Worm (Caenorhabditis elegans) whole organism, young adult: ENCODE results near the gene arv-1.

Source experiments
- B0019.2 ChIP-seq: fragments of 200-800 bp; sonication (Bioruptor generic); conservative IDR thresholded peaks from 2 replicates; pipeline ENCODE4 v1.3.6; 2022; ENCODE audit warnings: missing genetic modification reagents, missing genetic modification characterization, missing compliant biosample characterization
- D2030.7 ChIP-seq: fragments of 200-800 bp; sonication (Bioruptor generic); IDR thresholded peaks from 2 replicates; pipeline ENCODE4 v1.3.6; 2022; ENCODE audit warnings: missing genetic modification reagents, missing genetic modification characterization, missing compliant biosample characterization
- F23B12.7 ChIP-seq: sonication (generic microtip); optimal IDR thresholded peaks from 2 replicates; lab custom pipeline; 2017; ENCODE audit warnings: missing genetic modification characterization, mild to moderate bottlenecking, missing compliant biosample characterization, antibody characterized with exemption, moderate library complexity; ENCODE audit not compliant: insufficient read depth
- F37B4.10 ChIP-seq: fragments of 200-800 bp; sonication (Bioruptor generic); IDR thresholded peaks from 2 replicates; pipeline ENCODE4 v1.3.6; 2022; ENCODE audit warnings: missing genetic modification characterization, missing compliant biosample characterization
- F57A8.1 ChIP-seq: fragments of 200-800 bp; sonication (Bioruptor generic); optimal IDR thresholded peaks from 2 replicates; lab custom pipeline; 2018; ENCODE audit warnings: mild to moderate bottlenecking, missing genetic modification characterization, moderate library complexity, missing compliant biosample characterization
- K11D2.4 ChIP-seq: fragments of 200-800 bp; sonication (Bioruptor generic); IDR thresholded peaks from 2 replicates; pipeline ENCODE4 v1.3.6; 2022; ENCODE audit warnings: missing genetic modification reagents, missing genetic modification characterization, missing compliant biosample characterization
- T26A5.8 ChIP-seq: sonication (generic microtip); optimal IDR thresholded peaks from 2 replicates; lab custom pipeline; 2016; ENCODE audit warnings: missing genetic modification characterization, missing compliant biosample characterization
- Y53F4B.3 ChIP-seq: fragments of 200-800 bp; sonication (Bioruptor generic); IDR thresholded peaks from 2 replicates; pipeline ENCODE4 v1.3.6; 2022; ENCODE audit warnings: missing genetic modification reagents, missing genetic modification characterization, missing compliant biosample characterization
- Y67H2A.10 ChIP-seq: fragments of 200-800 bp; sonication (Bioruptor generic); conservative IDR thresholded peaks from 2 replicates; pipeline ENCODE4 v1.3.6; 2022; ENCODE audit warnings: missing genetic modification reagents, missing genetic modification characterization, missing compliant biosample characterization
- Y79H2A.3 ChIP-seq: fragments of 200-800 bp; sonication (Bioruptor generic); conservative IDR thresholded peaks from 2 replicates; pipeline ENCODE4 v1.3.6; 2022; ENCODE audit warnings: missing genetic modification reagents, missing genetic modification characterization, missing compliant biosample characterization
- Y95B8A.8 ChIP-seq: fragments of 200-800 bp; sonication (Bioruptor generic); IDR thresholded peaks from 2 replicates; pipeline ENCODE4 v1.3.6; 2022; ENCODE audit warnings: missing genetic modification reagents, missing genetic modification characterization, missing compliant biosample characterization
- aptf-2 ChIP-seq: fragments of 200-800 bp; sonication (Bioruptor generic); conservative IDR thresholded peaks from 2 replicates; pipeline ENCODE4 v1.3.6; 2022; ENCODE audit warnings: missing genetic modification reagents, missing genetic modification characterization, missing compliant biosample characterization
- aptf-3 ChIP-seq: fragments of 200-800 bp; sonication (Bioruptor generic); IDR thresholded peaks from 2 replicates; pipeline ENCODE4 v1.3.6; 2022; ENCODE audit warnings: missing genetic modification characterization, missing compliant biosample characterization
- attf-3 ChIP-seq: fragments of 200-800 bp; sonication (Bioruptor generic); conservative IDR thresholded peaks from 2 replicates; pipeline ENCODE4 v1.3.6; 2022; ENCODE audit warnings: missing genetic modification reagents, missing genetic modification characterization, missing compliant biosample characterization
- attf-5 ChIP-seq: fragments of 200-800 bp; sonication (Bioruptor generic); optimal IDR thresholded peaks from 2 replicates; lab custom pipeline; 2018; ENCODE audit warnings: mild to moderate bottlenecking, missing genetic modification characterization, missing compliant biosample characterization
- ccch-3 ChIP-seq: fragments of 200-800 bp; sonication (Bioruptor generic); optimal IDR thresholded peaks from 2 replicates; lab custom pipeline; 2018; ENCODE audit warnings: mild to moderate bottlenecking, missing genetic modification characterization, missing compliant biosample characterization
- cebp-1 ChIP-seq, 2 experiments: fragments of 200-800 bp in 1 of 2; sonication (Bioruptor generic) in 1 of 2; sonication (generic microtip) in 1 of 2; IDR thresholded peaks in 1 of 2; optimal IDR thresholded peaks in 1 of 2; 2 replicates each; pipeline versions ENCODE4 v1.3.6 to Lab custom; 2017 to 2022; ENCODE audit warnings: missing compliant biosample characterization in 2 of 2, missing genetic modification characterization in 2 of 2, mild to moderate bottlenecking in 1 of 2, missing genetic modification reagents in 1 of 2, moderate library complexity in 1 of 2
- cebp-2 ChIP-seq: fragments of 200-800 bp; sonication (Bioruptor generic); IDR thresholded peaks from 2 replicates; pipeline ENCODE4 v1.3.6; 2022; ENCODE audit warnings: missing genetic modification characterization, missing compliant biosample characterization
- ceh-27 ChIP-seq: fragments of 200-800 bp; sonication (Bioruptor generic); optimal IDR thresholded peaks from 2 replicates; lab custom pipeline; 2018; ENCODE audit warnings: mild to moderate bottlenecking, missing genetic modification characterization, moderate library complexity, missing compliant biosample characterization
- ceh-58 ChIP-seq: fragments of 200-800 bp; sonication (Bioruptor generic); IDR thresholded peaks from 2 replicates; pipeline ENCODE4 v1.3.6; 2022; ENCODE audit warnings: missing genetic modification characterization, missing compliant biosample characterization
- ceh-91 ChIP-seq: fragments of 200-800 bp; sonication (Bioruptor generic); IDR thresholded peaks from 2 replicates; pipeline ENCODE4 v1.3.6; 2022; ENCODE audit warnings: missing genetic modification reagents, missing genetic modification characterization, missing compliant biosample characterization
- chd-7 ChIP-seq: sonication (generic microtip); optimal IDR thresholded peaks from 2 replicates; lab custom pipeline; 2016; ENCODE audit warnings: mild to moderate bottlenecking, missing genetic modification characterization, moderate library complexity, missing compliant biosample characterization
- dox-1 ChIP-seq: fragments of 200-800 bp; sonication (Bioruptor generic); IDR thresholded peaks from 2 replicates; pipeline ENCODE4 v1.3.6; 2022; ENCODE audit warnings: missing genetic modification reagents, missing genetic modification characterization, missing compliant biosample characterization
- dpl-1 ChIP-seq: fragments of 150-350 bp; optimal IDR thresholded peaks from 2 replicates; lab custom pipeline; 2014; ENCODE audit warnings: missing biosample characterization, missing genetic modification reagents, missing genetic modification characterization
- egrh-3 ChIP-seq: fragments of 200-800 bp; sonication (Bioruptor generic); IDR thresholded peaks from 2 replicates; pipeline ENCODE4 v1.3.6; 2022; ENCODE audit warnings: missing genetic modification reagents, missing genetic modification characterization, missing compliant biosample characterization
- hmg-1.2 ChIP-seq: fragments of 200-800 bp; sonication (Bioruptor generic); IDR thresholded peaks from 2 replicates; pipeline ENCODE4 v1.3.6; 2022; ENCODE audit warnings: missing genetic modification reagents, missing genetic modification characterization, missing compliant biosample characterization
- hsf-1 ChIP-seq: fragments of 200-800 bp; sonication (Bioruptor generic); IDR thresholded peaks from 2 replicates; pipeline ENCODE4 v1.3.6; 2022; ENCODE audit warnings: missing genetic modification reagents, missing genetic modification characterization, missing compliant biosample characterization
- let-607 ChIP-seq, 2 experiments: fragments of 200-800 bp in 1 of 2; sonication (Bioruptor generic) in 1 of 2; sonication (generic microtip) in 1 of 2; optimal IDR thresholded peaks; 2 replicates each; lab custom pipeline; 2016 to 2018; ENCODE audit warnings: mild to moderate bottlenecking in 2 of 2, missing compliant biosample characterization in 2 of 2, missing genetic modification characterization in 2 of 2, moderate library complexity in 2 of 2, missing genotype in 1 of 2
- lsy-27 ChIP-seq: sonication (generic microtip); optimal IDR thresholded peaks from 2 replicates; lab custom pipeline; 2017; ENCODE audit warnings: missing genetic modification characterization, mild to moderate bottlenecking, missing compliant biosample characterization, antibody characterized with exemption, missing genotype, borderline replicate concordance; ENCODE audit not compliant: insufficient read depth
- madf-10 ChIP-seq: sonication (generic microtip); optimal IDR thresholded peaks from 2 replicates; lab custom pipeline; 2016; ENCODE audit warnings: mild to moderate bottlenecking, missing genetic modification characterization, missing compliant biosample characterization
- madf-6 ChIP-seq: fragments of 200-800 bp; sonication (Bioruptor generic); IDR thresholded peaks from 2 replicates; pipeline ENCODE4 v1.3.6; 2022; ENCODE audit warnings: missing genetic modification reagents, missing genetic modification characterization, missing compliant biosample characterization
- mel-28 ChIP-seq: sonication (generic microtip); optimal IDR thresholded peaks from 2 replicates; lab custom pipeline; 2016; ENCODE audit warnings: borderline replicate concordance, mild to moderate bottlenecking, missing genetic modification characterization, missing compliant biosample characterization
- nfya-1 ChIP-seq: sonication (generic microtip); optimal IDR thresholded peaks from 2 replicates; lab custom pipeline; 2017; ENCODE audit warnings: antibody characterized with exemption, missing compliant biosample characterization, missing genetic modification characterization, borderline replicate concordance; ENCODE audit not compliant: insufficient read depth
- nhr-120 ChIP-seq: fragments of 200-800 bp; sonication (Bioruptor generic); IDR thresholded peaks from 2 replicates; pipeline ENCODE4 v1.3.6; 2022; ENCODE audit warnings: missing genetic modification characterization, missing compliant biosample characterization
- nhr-80 ChIP-seq: sonication (generic microtip); optimal IDR thresholded peaks from 2 replicates; lab custom pipeline; 2016; ENCODE audit warnings: missing genetic modification characterization, missing compliant biosample characterization
- repo-1 ChIP-seq: sonication (generic microtip); optimal IDR thresholded peaks from 2 replicates; lab custom pipeline; 2017; ENCODE audit warnings: mild to moderate bottlenecking, missing genetic modification characterization, missing compliant biosample characterization
- rpc-1 ChIP-seq, 2 experiments: fragments of 150-350 bp in 1 of 2; sonication (generic microtip) in 1 of 2; optimal IDR thresholded peaks; 2 replicates each; lab custom pipeline; 2014 to 2018; ENCODE audit warnings: missing biosample characterization in 1 of 2, missing genetic modification characterization in 1 of 2, missing genetic modification reagents in 1 of 2, missing genotype in 1 of 2
- snpc-4 ChIP-seq, 5 experiments: fragments of 150-350 bp in 1 of 5; sonication (generic microtip) in 4 of 5; optimal IDR thresholded peaks; 2 replicates each; lab custom pipeline; 2014 to 2018; ENCODE audit warnings: missing genetic modification characterization in 5 of 5, missing biosample characterization in 3 of 5, antibody characterized with exemption in 2 of 5, mild to moderate bottlenecking in 2 of 5, missing compliant biosample characterization in 2 of 5, missing genotype in 2 of 5, moderate library complexity in 2 of 5, missing genetic modification reagents in 1 of 5
- unc-62 ChIP-seq: fragments of 150-350 bp; optimal IDR thresholded peaks from 2 replicates; lab custom pipeline; 2014; ENCODE audit warnings: missing biosample characterization, missing genetic modification reagents, missing genetic modification characterization
- xnd-1 ChIP-seq: sonication (generic microtip); optimal IDR thresholded peaks from 2 replicates; lab custom pipeline; 2016; ENCODE audit warnings: missing genotype, missing genetic modification reagents, missing genetic modification characterization, missing compliant biosample characterization
- zfh-2 ChIP-seq: fragments of 200-800 bp; sonication (Bioruptor generic); conservative IDR thresholded peaks from 2 replicates; pipeline ENCODE4 v1.3.6; 2022; ENCODE audit warnings: missing genetic modification reagents, missing genetic modification characterization, missing compliant biosample characterization
- ztf-22 ChIP-seq: fragments of 200-800 bp; sonication (Bioruptor generic); optimal IDR thresholded peaks from 2 replicates; lab custom pipeline; 2018; ENCODE audit warnings: mild to moderate bottlenecking, missing genetic modification characterization, moderate library complexity, missing compliant biosample characterization
- ztf-26 ChIP-seq: sonication (generic microtip); optimal IDR thresholded peaks from 2 replicates; lab custom pipeline; 2017; ENCODE audit warnings: missing genetic modification characterization, missing compliant biosample characterization
- ztf-28 ChIP-seq: fragments of 200-800 bp; sonication (Bioruptor generic); IDR thresholded peaks from 2 replicates; pipeline ENCODE4 v1.3.6; 2022; ENCODE audit warnings: missing genetic modification reagents, missing genetic modification characterization, missing compliant biosample characterization
- ztf-6 ChIP-seq: fragments of 200-800 bp; sonication (Bioruptor generic); IDR thresholded peaks from 2 replicates; pipeline ENCODE4 v1.3.6; 2022; ENCODE audit warnings: missing genetic modification reagents, missing genetic modification characterization, missing compliant biosample characterization

The arv-1 gene

ce11 chrII:10170837-10171318, 29.7 kb downstream of the arv-1 start, which contains the start of gene gpd-4 (continued):
- TF ChIP-seq Y79H2A.3 (GFP tag; lab: Robert Waterston, UW) (no peak), let-607 (tag; optimal IDR thresholded peaks at IDR 0.05; lab: Kevin White, UChicago) (no peak), ceh-91 (peak; percentile 82), aptf-2 (GFP tag; lab: Robert Waterston, UW) (no peak), ccch-3 (GFP tag; lab: Kevin White, UChicago) (no peak), Y53F4B.3 (GFP tag; lab: Robert Waterston, UW) (no peak), nfya-1 (no peak), ztf-22 (GFP tag; lab: Kevin White, UChicago) (no peak), F23B12.7 (tag; lab: Kevin White, UChicago) (no peak), D2030.7 (GFP tag; lab: Robert Waterston, UW) (0 out of 2 replicates have a peak, but pooled peaks have one; percentile 40), ztf-6 (GFP tag; lab: Robert Waterston, UW) (no peak), xnd-1 (peak; percentile 47), cebp-2 (GFP tag; lab: Robert Waterston, UW) (no peak), lsy-27 (no peak), B0019.2 (GFP tag; lab: Robert Waterston, UW) (no peak), F37B4.10 (no peak), Y67H2A.10 (GFP tag; lab: Robert Waterston, UW) (no peak), rpc-1 (optimal IDR thresholded peaks at IDR 0.05; lab: Kevin White, UChicago) (no peak), rpc-1 (tag; optimal IDR thresholded peaks at IDR 0.05; lab: Kevin White, UChicago) (no peak), snpc-4 (GFP tag; optimal IDR thresholded peaks at IDR 0.05; lab: Kevin White, UChicago) (no peak), snpc-4 (tag; optimal IDR thresholded peaks at IDR 0.05; lab: Kevin White, UChicago) (peak in 1 of 4 experiments; percentile 30), F57A8.1 (GFP tag; lab: Kevin White, UChicago) (no peak), T26A5.8 (tag; lab: Kevin White, UChicago) (no peak), repo-1 (no peak), aptf-3 (no peak), nhr-80 (tag; lab: Kevin White, UChicago) (no peak), madf-6 (GFP tag; lab: Robert Waterston, UW) (peak; percentile 81), ceh-58 (GFP tag; lab: Robert Waterston, UW) (no peak), unc-62 (no peak), hsf-1 (GFP tag; lab: Robert Waterston, UW) (no peak), ztf-28 (no peak), nhr-120 (GFP tag; lab: Robert Waterston, UW) (no peak), dpl-1 (peak; percentile 31), attf-3 (GFP tag; lab: Robert Waterston, UW) (no peak)

ce11 chrII:10168905-10169782, 31.5 kb downstream of the arv-1 start, which contains the start of gene daf-19:
Gene daf-19 (minus strand): TSS chrII:10169346.
- no peak for TF ChIP-seq cebp-1 (GFP tag; IDR thresholded peaks at IDR 0.05; lab: Robert Waterston, UW)
- peak; percentile 64 for TF ChIP-seq cebp-1 (tag; optimal IDR thresholded peaks at IDR 0.05; lab: Kevin White, UChicago)
- TF ChIP-seq ceh-27 (GFP tag; lab: Kevin White, UChicago), result peak; percentile 59
- TF ChIP-seq madf-10 (tag; lab: Kevin White, UChicago), result peak; percentile 4
- TF ChIP-seq chd-7 (tag; lab: Kevin White, UChicago), result peak; percentile 40
- TF ChIP-seq mel-28, result no peak
- TF ChIP-seq hmg-1.2 (GFP tag; lab: Robert Waterston, UW), result peak; percentile 64; the same call in 1 of the 2 replicates
- TF ChIP-seq dox-1 (GFP tag; lab: Robert Waterston, UW), result peak; percentile 57
- peak in 1 of 2 experiments; percentile 4 for TF ChIP-seq let-607 (tag; optimal IDR thresholded peaks at IDR 0.05; lab: Kevin White, UChicago)
- TF ChIP-seq attf-5 (GFP tag; lab: Kevin White, UChicago), result peak; percentile 38
- TF ChIP-seq attf-3 (GFP tag; lab: Robert Waterston, UW), result no peak
- peak; percentile 6 for TF ChIP-seq ztf-26 (tag; lab: Kevin White, UChicago)
- TF ChIP-seq K11D2.4 (GFP tag; lab: Robert Waterston, UW), result 0 out of 2 replicates have a peak, but pooled peaks have one; percentile 31
- peak; percentile 45 for TF ChIP-seq egrh-3
- TF ChIP-seq Y95B8A.8 (GFP tag; lab: Robert Waterston, UW), result no peak
- TF ChIP-seq zfh-2 (GFP tag; lab: Robert Waterston, UW), result peak; percentile 70
